Worm (Caenorhabditis elegans) whole organism, L1 larva: ENCODE measurements around the gene drap-1.
A peak's percentile ranks its signal among the peaks of the same experiment; 100 is the strongest.

Source experiments
- C16A3.4 ChIP-seq: fragments of 150-350 bp; optimal IDR thresholded peaks from 2 replicates; lab custom pipeline; 2014; ENCODE audit warnings: missing biosample characterization, missing genetic modification characterization
- F16B12.6 ChIP-seq: fragments of 150-350 bp; optimal IDR thresholded peaks from 2 replicates; lab custom pipeline; 2014; ENCODE audit warnings: missing biosample characterization, missing genetic modification characterization
- ama-1 ChIP-seq: fragments of 150-350 bp; optimal IDR thresholded peaks from 2 replicates; lab custom pipeline; 2014
- blmp-1 ChIP-seq: fragments of 150-350 bp; optimal IDR thresholded peaks from 2 replicates; lab custom pipeline; 2014; ENCODE audit warnings: missing biosample characterization, missing genetic modification characterization
- ceh-8 ChIP-seq: fragments of 200-800 bp; sonication (Bioruptor generic); optimal IDR thresholded peaks from 2 replicates; lab custom pipeline; 2018; ENCODE audit warnings: mild to moderate bottlenecking, missing genetic modification characterization, moderate library complexity, missing compliant biosample characterization
- ceh-82 ChIP-seq, 3 experiments: fragments of 150-350 bp in 1 of 3; sonication (generic microtip) in 2 of 3; optimal IDR thresholded peaks; 2 replicates each; lab custom pipeline; 2014 to 2017; ENCODE audit warnings: missing biosample characterization in 3 of 3, missing genetic modification characterization in 3 of 3
- ces-1 ChIP-seq: fragments of 150-350 bp; optimal IDR thresholded peaks from 2 replicates; lab custom pipeline; 2014; ENCODE audit warnings: missing biosample characterization, missing genetic modification reagents, missing genetic modification characterization
- dpl-1 ChIP-seq, 3 experiments: fragments of 150-350 bp in 2 of 3; sonication (generic microtip) in 1 of 3; optimal IDR thresholded peaks; 2 replicates each; lab custom pipeline; 2014 to 2017; ENCODE audit warnings: missing biosample characterization in 3 of 3, missing genetic modification characterization in 3 of 3, missing genetic modification reagents in 3 of 3
- efl-1 ChIP-seq, 4 experiments: fragments of 150-350 bp; optimal IDR thresholded peaks in 3 of 4; peaks in 1 of 4; 1 replicate in 1 of 4; 2 replicates in 3 of 4; lab custom pipeline; 2014; ENCODE audit warnings: missing biosample characterization in 2 of 4, missing genetic modification characterization in 2 of 4, missing genetic modification reagents in 2 of 4
- efl-3 ChIP-seq: fragments of 200-800 bp; sonication (Bioruptor generic); optimal IDR thresholded peaks from 2 replicates; lab custom pipeline; 2018; ENCODE audit warnings: mild to moderate bottlenecking, missing genetic modification characterization, missing compliant biosample characterization
- elt-3 ChIP-seq, 6 experiments: fragments of 150-350 bp in 1 of 6; sonication (generic microtip); optimal IDR thresholded peaks; 2 replicates each; lab custom pipeline; 2017 to 2018; ENCODE audit warnings: missing biosample characterization in 6 of 6, missing genetic modification characterization in 6 of 6, inconsistent platforms in 1 of 6
- fkh-10 ChIP-seq: sonication (generic microtip); optimal IDR thresholded peaks from 2 replicates; lab custom pipeline; 2017; ENCODE audit warnings: missing biosample characterization, missing genetic modification reagents, missing genetic modification characterization
- fkh-8 ChIP-seq: sonication (generic microtip); optimal IDR thresholded peaks from 2 replicates; lab custom pipeline; 2016; ENCODE audit warnings: mild to moderate bottlenecking, missing genetic modification characterization, missing compliant biosample characterization
- hlh-17 ChIP-seq: fragments of 200-800 bp; sonication (Bioruptor generic); optimal IDR thresholded peaks from 2 replicates; lab custom pipeline; 2018; ENCODE audit warnings: missing genetic modification characterization, mild to moderate bottlenecking, missing compliant biosample characterization, moderate library complexity, borderline replicate concordance
- isw-1 ChIP-seq: fragments of 200-800 bp; sonication (Bioruptor generic); IDR thresholded peaks from 2 replicates; pipeline ENCODE4 v1.3.6; 2022; ENCODE audit warnings: missing genetic modification characterization, missing compliant biosample characterization
- lin-15B ChIP-seq: fragments of 150-350 bp; sonication (generic microtip); optimal IDR thresholded peaks from 3 replicates; lab custom pipeline; 2014; ENCODE audit warnings: missing biosample characterization, missing genetic modification characterization
- lin-35 ChIP-seq, 2 experiments: fragments of 150-350 bp; optimal IDR thresholded peaks; 2 replicates each; lab custom pipeline; 2014; ENCODE audit warnings: missing biosample characterization in 2 of 2, missing genetic modification characterization in 2 of 2, missing genetic modification reagents in 2 of 2
- lin-39 ChIP-seq: fragments of 150-350 bp; optimal IDR thresholded peaks from 2 replicates; lab custom pipeline; 2014; ENCODE audit warnings: missing biosample characterization, missing genetic modification reagents, missing genetic modification characterization
- lsy-2 ChIP-seq, 2 experiments: fragments of 150-350 bp; optimal IDR thresholded peaks; 2 replicates each; lab custom pipeline; 2014; ENCODE audit warnings: missing biosample characterization in 2 of 2, missing genetic modification characterization in 2 of 2
- mab-9 ChIP-seq: fragments of 200-800 bp; sonication (Bioruptor generic); IDR thresholded peaks from 2 replicates; pipeline ENCODE4 v1.3.6; 2022; ENCODE audit warnings: missing genetic modification reagents, missing genetic modification characterization, missing compliant biosample characterization
- mdl-1 ChIP-seq, 2 experiments: fragments of 150-350 bp; optimal IDR thresholded peaks; 2 replicates each; lab custom pipeline; 2014 to 2017; ENCODE audit warnings: missing biosample characterization in 2 of 2, missing genetic modification characterization in 2 of 2, inconsistent platforms in 1 of 2
- mep-1 ChIP-seq: fragments of 150-350 bp; optimal IDR thresholded peaks from 2 replicates; lab custom pipeline; 2014; ENCODE audit warnings: missing biosample characterization, missing genetic modification characterization
- nhr-11 ChIP-seq: fragments of 150-350 bp; optimal IDR thresholded peaks from 2 replicates; lab custom pipeline; 2014; ENCODE audit warnings: missing biosample characterization, missing genetic modification characterization
- nhr-19 ChIP-seq: fragments of 200-800 bp; sonication (Bioruptor generic); conservative IDR thresholded peaks from 2 replicates; pipeline ENCODE4 v1.3.6; 2022; ENCODE audit warnings: missing genetic modification characterization, missing compliant biosample characterization
- nhr-20 ChIP-seq: sonication (generic microtip); optimal IDR thresholded peaks from 2 replicates; lab custom pipeline; 2016; ENCODE audit warnings: mild to moderate bottlenecking, missing genetic modification characterization, missing compliant biosample characterization
- nhr-28 ChIP-seq: fragments of 150-350 bp; optimal IDR thresholded peaks from 2 replicates; lab custom pipeline; 2014; ENCODE audit warnings: missing biosample characterization, missing genetic modification characterization
- nhr-71 ChIP-seq: sonication (generic microtip); optimal IDR thresholded peaks from 2 replicates; lab custom pipeline; 2016; ENCODE audit warnings: mild to moderate bottlenecking, missing genetic modification characterization, moderate library complexity, missing compliant biosample characterization
- nhr-90 ChIP-seq: sonication (generic microtip); optimal IDR thresholded peaks from 2 replicates; lab custom pipeline; 2016; ENCODE audit warnings: mild to moderate bottlenecking, missing genetic modification characterization, missing compliant biosample characterization; ENCODE audit not compliant: poor library complexity
- pax-3 ChIP-seq: fragments of 200-800 bp; sonication (Bioruptor generic); optimal IDR thresholded peaks from 2 replicates; lab custom pipeline; 2018; ENCODE audit warnings: mild to moderate bottlenecking, missing genetic modification characterization, moderate library complexity, missing compliant biosample characterization
- rnt-1 ChIP-seq: sonication (generic microtip); optimal IDR thresholded peaks from 2 replicates; lab custom pipeline; 2016; ENCODE audit warnings: mild to moderate bottlenecking, missing genetic modification characterization, moderate library complexity, missing compliant biosample characterization
- skn-1 ChIP-seq: fragments of 150-350 bp; optimal IDR thresholded peaks from 2 replicates; lab custom pipeline; 2014; ENCODE audit warnings: missing biosample characterization, missing genetic modification characterization
- snu-23 ChIP-seq: sonication (generic microtip); optimal IDR thresholded peaks from 2 replicates; lab custom pipeline; 2016; ENCODE audit warnings: missing genetic modification characterization, missing compliant biosample characterization
- sptf-1 ChIP-seq: fragments of 150-350 bp; optimal IDR thresholded peaks from 2 replicates; lab custom pipeline; 2014; ENCODE audit warnings: missing biosample characterization, missing genetic modification characterization
- swsn-7 ChIP-seq: sonication (generic microtip); optimal IDR thresholded peaks from 2 replicates; lab custom pipeline; 2016; ENCODE audit warnings: missing genetic modification characterization, missing compliant biosample characterization
- unc-130 ChIP-seq: fragments of 150-350 bp; optimal IDR thresholded peaks from 2 replicates; lab custom pipeline; 2017; ENCODE audit warnings: missing biosample characterization, missing genetic modification characterization, inconsistent platforms
- unc-62 ChIP-seq: fragments of 150-350 bp; optimal IDR thresholded peaks from 2 replicates; lab custom pipeline; 2014; ENCODE audit warnings: missing biosample characterization, missing genetic modification reagents, missing genetic modification characterization
- xbp-1 ChIP-seq: sonication (generic microtip); optimal IDR thresholded peaks from 2 replicates; lab custom pipeline; 2016; ENCODE audit warnings: missing genetic modification characterization, missing compliant biosample characterization

Gene drap-1

DNA sequence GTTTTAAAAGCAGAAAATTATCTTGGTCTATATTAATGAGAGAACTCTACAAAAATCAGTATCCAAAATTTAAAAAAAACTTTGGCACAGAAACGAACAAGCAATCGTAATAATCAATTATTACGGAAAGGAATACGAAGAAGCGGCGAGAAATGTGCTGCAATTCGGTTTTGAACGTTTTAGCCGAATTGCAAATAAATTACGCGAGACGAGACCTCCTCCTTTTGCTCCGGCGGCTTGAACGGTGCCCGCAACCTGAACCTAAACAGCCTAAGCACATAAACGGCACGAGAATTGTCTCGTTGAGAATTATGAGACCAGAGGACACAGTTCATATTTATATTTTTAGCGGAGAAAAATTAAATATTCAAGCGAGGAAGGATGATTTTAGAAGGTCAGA is 40.5 kb upstream of the drap-1 start:
- TF ChIP-seq ces-1 (GFP tag; lab: Kevin White, UChicago), result no peak
- no peak for TF ChIP-seq nhr-11
- no peak for TF ChIP-seq ceh-8
- no peak for TF ChIP-seq unc-62 (GFP tag; lab: Kevin White, UChicago)
- TF ChIP-seq fkh-8 (tag; lab: Kevin White, UChicago), result no peak
- TF ChIP-seq nhr-28 (tag; lab: Kevin White, UChicago), result no peak
- TF ChIP-seq nhr-19 (GFP tag; lab: Robert Waterston, UW), result no peak
- TF ChIP-seq rnt-1 (tag; lab: Kevin White, UChicago), result no peak
- TF ChIP-seq sptf-1, result no peak
- TF ChIP-seq C16A3.4, result no peak

- TF ChIP-seq efl-1 (optimal IDR thresholded peaks at IDR 0.05; lab: Kevin White, UChicago), result no peak
- TF ChIP-seq efl-1 (GFP tag; optimal IDR thresholded peaks at IDR 0.05 in 1 of 2; lab: Kevin White, UChicago), result peak in 1 of 2 experiments; percentile 91
- no peak for TF ChIP-seq isw-1 (GFP tag; lab: Robert Waterston, UW)
- TF ChIP-seq, all 84 proteins: peak for 1
Measured at ce11 chrV:9690099-9690572, 39.8 kb upstream of the drap-1 start, which contains the start of gene rbx-1. Gene rbx-1, minus strand, starts transcription at chrV:9690522.

ce11 chrV:9690728-9691127 is 39.2 kb upstream of the drap-1 start:
- TF ChIP-seq mep-1 (tag; lab: Kevin White, UChicago), result peak; percentile 64
- TF ChIP-seq pax-3, result no peak
- TF ChIP-seq ceh-82 (tag; optimal IDR thresholded peaks at IDR 0.05; lab: Kevin White, UChicago), result peak in 1 of 3 experiments; percentile 59
- peak; percentile 65 for TF ChIP-seq snu-23 (GFP tag; lab: Kevin White, UChicago)
- TF ChIP-seq nhr-71 (tag; lab: Kevin White, UChicago), result no peak
- no peak for TF ChIP-seq mab-9
- TF ChIP-seq rnt-1 (tag; lab: Kevin White, UChicago), result peak; percentile 35
- peak; percentile 21; the same call in 1 of the 2 replicates for TF ChIP-seq nhr-19 (GFP tag; lab: Robert Waterston, UW)
- peak; percentile 99 for TF ChIP-seq blmp-1 (tag; lab: Kevin White, UChicago)
- TF ChIP-seq hlh-17, result no peak
- peak; percentile 52 for TF ChIP-seq C16A3.4
- TF ChIP-seq lin-39 (tag; lab: Kevin White, UChicago), result peak; percentile 4
- peak; percentile 42 for TF ChIP-seq swsn-7 (tag; lab: Kevin White, UChicago)
- peak; percentile 73 to 94 for TF ChIP-seq lsy-2 (tag; optimal IDR thresholded peaks at IDR 0.05; lab: Kevin White, UChicago)
- peak; percentile 5 for TF ChIP-seq lin-15B
- TF ChIP-seq efl-3, result no peak
- peak; percentile 39 for TF ChIP-seq xbp-1 (tag; lab: Kevin White, UChicago)
- TF ChIP-seq dpl-1 (GFP tag; optimal IDR thresholded peaks at IDR 0.05; lab: Kevin White, UChicago), result peak; percentile 24 to 57 (median 38)
- no peak for TF ChIP-seq fkh-10 (GFP tag; lab: Kevin White, UChicago)
- peak in 1 of 2 experiments; percentile 40 for TF ChIP-seq mdl-1 (tag; optimal IDR thresholded peaks at IDR 0.05; lab: Kevin White, UChicago)
- TF ChIP-seq elt-3 (tag; optimal IDR thresholded peaks at IDR 0.05; lab: Kevin White, UChicago), result peak in 2 of 6 experiments; percentile 48 to 51
- peak; percentile 37 for TF ChIP-seq unc-130 (tag; lab: Kevin White, UChicago)
- no peak for TF ChIP-seq ama-1 (lab: Kevin White, UChicago)
- peak; percentile 33 to 55 for TF ChIP-seq efl-1 (optimal IDR thresholded peaks at IDR 0.05; lab: Kevin White, UChicago)
- TF ChIP-seq efl-1 (GFP tag; optimal IDR thresholded peaks at IDR 0.05 in 1 of 2; lab: Kevin White, UChicago), result peak; percentile 50 to 94
- peak; percentile 72 for TF ChIP-seq skn-1 (tag; lab: Kevin White, UChicago)
- TF ChIP-seq lin-35 (GFP tag; optimal IDR thresholded peaks at IDR 0.05; lab: Kevin White, UChicago), result peak; percentile 42 to 59
- TF ChIP-seq nhr-20 (tag; lab: Kevin White, UChicago), result peak; percentile 45
- TF ChIP-seq nhr-90 (tag; lab: Kevin White, UChicago), result peak; percentile 3
- TF ChIP-seq F16B12.6 (tag; lab: Kevin White, UChicago), result peak; percentile 93
